Worm (Caenorhabditis elegans): Measurements from ENCODE around the gene K01A6.6.

The K01A6.6 gene

ce11 chrIV:11735025-11735424, at the start of gene K01A6.6:
Gene K01A6.6 (plus strand): TSS chrIV:11735325.
- TF ChIP-seq gmeb-2 (tag; optimal IDR thresholded peaks at IDR 0.05): no peak
- no peak for TF ChIP-seq fkh-6 (tag; optimal IDR thresholded peaks at IDR 0.05)
- no peak for TF ChIP-seq ceh-24 (tag; optimal IDR thresholded peaks at IDR 0.05)
- no peak for TF ChIP-seq hlh-6 (tag; optimal IDR thresholded peaks at IDR 0.05)
- TF ChIP-seq rnt-1 (tag; optimal IDR thresholded peaks at IDR 0.05): no peak
- TF ChIP-seq tbx-7 (tag; optimal IDR thresholded peaks at IDR 0.05): no peak
- TF ChIP-seq nhr-232 (tag; optimal IDR thresholded peaks at IDR 0.05): no peak
- no peak for TF ChIP-seq ceh-31 (tag; optimal IDR thresholded peaks at IDR 0.05)
- TF ChIP-seq Y22D7AL.16 (tag; optimal IDR thresholded peaks at IDR 0.05): no peak
- TF ChIP-seq odd-2 (tag; optimal IDR thresholded peaks at IDR 0.05): no peak
- no peak for TF ChIP-seq ahr-1 (tag; optimal IDR thresholded peaks at IDR 0.05)
- no peak for TF ChIP-seq eyg-1 (tag; optimal IDR thresholded peaks at IDR 0.05)
- no peak for TF ChIP-seq K09A11.1 (tag; optimal IDR thresholded peaks at IDR 0.05; ENCODE audit: insufficient read depth)
- TF ChIP-seq ztf-16 (tag; optimal IDR thresholded peaks at IDR 0.05): no peak
- TF ChIP-seq ama-1 (optimal IDR thresholded peaks at IDR 0.05): no peak
- TF ChIP-seq C38D4.7 (GFP tag; optimal IDR thresholded peaks at IDR 0.05): no peak
- TF ChIP-seq ref-2 (tag; optimal IDR thresholded peaks at IDR 0.05): no peak
- TF ChIP-seq tbx-2 (tag; optimal IDR thresholded peaks at IDR 0.05): no peak
- TF ChIP-seq unc-42 (tag; optimal IDR thresholded peaks at IDR 0.05): no peak
- TF ChIP-seq sdc-2 (tag; optimal IDR thresholded peaks at IDR 0.05): no peak

DNA sequence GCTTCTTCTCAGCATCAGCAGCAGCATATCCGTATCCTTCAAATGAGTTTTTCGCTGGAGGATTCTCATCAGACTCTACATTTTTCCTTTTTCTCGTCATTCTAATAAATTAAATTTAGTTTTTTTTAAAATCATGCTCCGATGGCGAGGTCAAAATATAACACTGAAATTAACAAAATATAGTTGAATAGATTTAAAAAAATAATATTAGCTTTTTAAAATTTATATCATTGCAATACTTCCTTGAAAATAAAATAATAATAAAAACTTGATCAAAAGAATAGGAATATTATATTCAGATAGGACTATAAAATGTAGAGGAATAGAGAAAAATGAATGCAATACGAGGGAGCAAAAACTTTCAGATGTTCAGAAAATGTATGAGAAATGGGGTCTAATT, 47.1 kb upstream of the K01A6.6 start, which contains the start of gene ZK792.5:
Gene ZK792.5, minus strand, starts transcription at position 101 of the 400 bp plus-strand sequence.
- no peak for TF ChIP-seq fkh-6 (tag; optimal IDR thresholded peaks at IDR 0.05)
- no peak for TF ChIP-seq nhr-11 (tag; optimal IDR thresholded peaks at IDR 0.05)
- TF ChIP-seq C08G9.2 (tag; optimal IDR thresholded peaks at IDR 0.05): no peak
- no peak for TF ChIP-seq sox-2 (GFP tag; IDR thresholded peaks at IDR 0.05)
- no peak for TF ChIP-seq elt-2 (tag; optimal IDR thresholded peaks at IDR 0.05)
- no peak for TF ChIP-seq T23F11.4 (GFP tag; optimal IDR thresholded peaks at IDR 0.05)
- no peak for TF ChIP-seq ceh-14 (tag; optimal IDR thresholded peaks at IDR 0.05)
- no peak for TF ChIP-seq rnt-1 (tag; optimal IDR thresholded peaks at IDR 0.05)
- no peak for TF ChIP-seq madf-2 (tag; optimal IDR thresholded peaks at IDR 0.05)
- no peak for TF ChIP-seq pha-4 (tag; optimal IDR thresholded peaks at IDR 0.05)
- no peak for TF ChIP-seq Y22D7AL.16 (tag; optimal IDR thresholded peaks at IDR 0.05)
- no peak for TF ChIP-seq ceh-45 (GFP tag; IDR thresholded peaks at IDR 0.05)
- TF ChIP-seq pha-2 (tag; optimal IDR thresholded peaks at IDR 0.05): no peak
- TF ChIP-seq lin-11 (tag; optimal IDR thresholded peaks at IDR 0.05): no peak
- no peak for TF ChIP-seq ceh-9 (tag; optimal IDR thresholded peaks at IDR 0.05)
- TF ChIP-seq ets-4 (tag; optimal IDR thresholded peaks at IDR 0.05): no peak
- no peak for TF ChIP-seq ceh-48 (tag; optimal IDR thresholded peaks at IDR 0.05)
- no peak for TF ChIP-seq ceh-31 (tag; optimal IDR thresholded peaks at IDR 0.05)
- no peak for TF ChIP-seq elt-4 (tag; optimal IDR thresholded peaks at IDR 0.05)

- TF ChIP-seq tbx-7 (tag; optimal IDR thresholded peaks at IDR 0.05): no peak
- TF ChIP-seq dve-1 (tag; optimal IDR thresholded peaks at IDR 0.05): no peak
- no peak for TF ChIP-seq ets-4 (tag; optimal IDR thresholded peaks at IDR 0.05)
- no peak for TF ChIP-seq ceh-14 (tag; optimal IDR thresholded peaks at IDR 0.05)
- no peak for TF ChIP-seq sox-4 (tag; optimal IDR thresholded peaks at IDR 0.05)
- TF ChIP-seq pros-1 (tag; optimal IDR thresholded peaks at IDR 0.05): no peak
- TF ChIP-seq ceh-9 (tag; optimal IDR thresholded peaks at IDR 0.05): no peak
- no peak for TF ChIP-seq ceh-30 (tag; optimal IDR thresholded peaks at IDR 0.05)
- no peak for TF ChIP-seq hlh-30 (tag; optimal IDR thresholded peaks at IDR 0.05; ENCODE audit: insufficient read depth)
- TF ChIP-seq che-1 (tag; optimal IDR thresholded peaks at IDR 0.05): no peak
- no peak for TF ChIP-seq ahr-1 (tag; optimal IDR thresholded peaks at IDR 0.05)
- TF ChIP-seq ceh-19 (GFP tag; optimal IDR thresholded peaks at IDR 0.05): no peak
- TF ChIP-seq tbx-2 (tag; optimal IDR thresholded peaks at IDR 0.05): no peak
- TF ChIP-seq rnt-1 (tag; optimal IDR thresholded peaks at IDR 0.05): no peak
- TF ChIP-seq lim-6 (tag; optimal IDR thresholded peaks at IDR 0.05): no peak
- no peak for TF ChIP-seq nhr-232 (tag; optimal IDR thresholded peaks at IDR 0.05)
- no peak for TF ChIP-seq nhr-11 (tag; optimal IDR thresholded peaks at IDR 0.05)
- TF ChIP-seq madf-2 (tag; optimal IDR thresholded peaks at IDR 0.05): no peak
Measured at ce11 chrIV:11690988-11691387, 44.1 kb upstream of the K01A6.6 start, which contains the start of gene let-60. Gene let-60 (minus strand): TSS chrIV:11691088.

Measured in whole organism, late embryonic.